Worm (Caenorhabditis elegans): ENCODE results near the gene Y53C12A.3.

Y53C12A.3 gene

DNA sequence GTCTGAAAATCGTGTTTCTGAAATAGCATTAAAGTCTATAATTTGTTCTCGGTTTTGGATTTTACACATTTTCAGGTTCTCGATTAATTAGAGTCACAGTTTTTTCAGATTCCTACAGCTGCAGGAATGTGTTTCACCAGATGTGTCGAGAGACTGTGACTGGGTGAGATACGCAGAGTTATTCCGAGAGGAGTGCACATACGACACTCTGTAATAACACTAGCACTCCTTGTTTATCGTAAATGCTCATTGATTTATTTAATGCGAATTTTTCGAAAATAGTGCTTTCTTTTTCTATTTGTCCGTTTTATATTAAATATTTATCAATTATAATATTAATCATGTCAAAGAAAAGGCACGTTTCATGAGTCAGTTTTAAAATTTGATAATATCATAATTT lies 38.7 kb downstream of the Y53C12A.3 start, which contains the start of gene ZK1320.11:
Gene ZK1320.11, plus strand, starts transcription at position 243 of the 400 bp plus-strand sequence.
- TF ChIP-seq snpc-4 (tag; optimal IDR thresholded peaks at IDR 0.05) (no peak), pha-4 (tag; optimal IDR thresholded peaks at IDR 0.05) (peak; percentile 19), nfya-1 (tag; optimal IDR thresholded peaks at IDR 0.05; ENCODE audit: insufficient read depth) (peak; percentile 34)

DNA sequence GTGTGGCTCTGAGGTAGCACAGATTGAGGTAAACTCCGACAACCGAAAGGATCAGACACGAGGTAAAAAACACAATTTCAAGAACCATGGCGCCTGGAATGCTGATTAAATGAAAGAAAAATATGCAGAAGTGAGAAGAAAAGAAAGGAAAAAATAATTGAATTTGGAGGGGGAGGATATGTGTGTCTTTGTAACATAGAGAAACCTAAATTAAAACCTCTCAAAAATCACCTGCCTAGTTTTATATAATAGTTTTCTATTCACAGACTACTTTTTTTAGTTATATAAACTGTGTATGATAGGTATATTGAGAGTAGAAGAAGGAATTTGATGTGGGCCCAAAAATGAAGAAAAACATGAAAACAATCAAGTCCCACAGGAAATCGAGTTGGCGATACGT lies 40.5 kb downstream of the Y53C12A.3 start, which contains the start of gene ZK1320.5:
Gene ZK1320.5, minus strand, starts transcription at position 101 of the 400 bp plus-strand sequence.
- TF ChIP-seq daf-12 (tag; optimal IDR thresholded peaks at IDR 0.05) (no peak), elt-3 (tag; optimal IDR thresholded peaks at IDR 0.05) (no peak), elt-1 (tag; optimal IDR thresholded peaks at IDR 0.05) (no peak), jun-1 (tag; optimal IDR thresholded peaks at IDR 0.05) (no peak)

DNA sequence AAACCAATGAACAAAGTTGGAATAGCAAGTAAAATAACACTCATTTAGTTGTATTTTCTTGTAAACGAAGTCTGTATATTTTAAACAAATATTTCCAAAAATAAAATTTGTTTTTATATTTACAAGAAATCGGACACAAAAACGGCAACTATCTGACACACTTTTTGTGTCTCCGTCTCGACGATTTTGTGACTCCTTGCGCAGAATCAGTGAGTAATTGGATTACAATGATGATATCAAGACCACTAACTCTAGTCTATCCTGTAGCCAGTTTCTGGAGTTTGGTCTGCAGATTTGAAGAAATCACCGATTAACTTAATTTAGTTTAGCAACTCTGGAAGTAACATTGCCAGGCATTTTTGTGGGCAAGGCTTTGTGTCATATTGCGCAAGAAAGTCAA lies 43.2 kb downstream of the Y53C12A.3 start, which contains the start of gene cyp-13A10:
Gene cyp-13A10, minus strand, starts transcription at position 88 of the 400 bp plus-strand sequence.
- no peak for TF ChIP-seq ztf-4 (tag; optimal IDR thresholded peaks at IDR 0.05)
- TF ChIP-seq nhr-12 (tag; optimal IDR thresholded peaks at IDR 0.05), result no peak
- no peak for TF ChIP-seq fkh-10 (GFP tag; optimal IDR thresholded peaks at IDR 0.05)

DNA sequence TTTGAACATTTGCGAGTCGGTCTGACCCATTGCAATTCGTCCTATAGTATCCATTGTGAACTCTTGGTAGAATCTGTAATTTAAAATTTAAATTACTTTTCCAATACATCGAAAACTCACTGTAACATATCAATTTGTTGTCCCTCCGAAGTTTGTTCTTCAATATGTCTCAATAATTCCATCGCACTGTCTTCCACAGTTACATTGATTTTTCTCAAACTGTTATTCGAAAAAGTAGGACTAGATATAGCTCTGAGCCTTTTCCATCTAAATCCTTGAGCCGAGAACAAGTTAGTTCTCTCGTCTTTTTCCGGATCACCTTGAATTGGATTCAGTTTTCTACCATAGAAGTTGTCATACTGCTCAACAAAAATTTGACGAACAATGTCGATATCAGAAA lies 43.9 kb downstream of the Y53C12A.3 start:
- no peak for TF ChIP-seq ceh-82 (tag; optimal IDR thresholded peaks at IDR 0.05)

DNA sequence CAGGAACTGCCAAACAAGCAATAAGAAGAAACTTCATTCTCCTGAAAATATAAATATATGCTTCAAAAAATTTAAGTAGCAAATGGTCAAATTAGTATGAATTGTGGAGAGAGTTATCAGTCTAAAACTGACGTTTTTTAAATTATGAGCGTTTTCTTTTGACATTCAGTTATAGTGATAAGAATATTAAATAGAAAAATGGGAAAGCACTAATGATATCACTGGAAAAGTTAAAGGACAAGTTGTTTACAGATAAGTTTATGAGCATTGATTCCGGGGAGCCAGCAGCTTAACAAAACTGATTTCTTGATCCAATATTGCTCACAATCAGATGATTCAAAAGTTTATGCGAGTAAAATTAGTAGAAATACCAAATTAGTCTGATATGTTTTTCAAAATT lies 45.7 kb downstream of the Y53C12A.3 start, which contains the start of gene ZK1320.3:
Gene ZK1320.3, minus strand, starts transcription at position 41 of the 400 bp plus-strand sequence.
- TF ChIP-seq egl-5 (tag; optimal IDR thresholded peaks at IDR 0.05), result no peak
- TF ChIP-seq elt-2 (tag; optimal IDR thresholded peaks at IDR 0.05), result peak; percentile 67
- TF ChIP-seq tbx-2 (tag; optimal IDR thresholded peaks at IDR 0.05), result no peak
- no peak for TF ChIP-seq snpc-4 (tag; optimal IDR thresholded peaks at IDR 0.05)
- no peak for TF ChIP-seq ceh-16 (tag; optimal IDR thresholded peaks at IDR 0.05)
- peak; percentile 18 for TF ChIP-seq pqm-1 (tag; optimal IDR thresholded peaks at IDR 0.05)
- no peak for TF ChIP-seq ceh-28 (tag; optimal IDR thresholded peaks at IDR 0.05)

DNA sequence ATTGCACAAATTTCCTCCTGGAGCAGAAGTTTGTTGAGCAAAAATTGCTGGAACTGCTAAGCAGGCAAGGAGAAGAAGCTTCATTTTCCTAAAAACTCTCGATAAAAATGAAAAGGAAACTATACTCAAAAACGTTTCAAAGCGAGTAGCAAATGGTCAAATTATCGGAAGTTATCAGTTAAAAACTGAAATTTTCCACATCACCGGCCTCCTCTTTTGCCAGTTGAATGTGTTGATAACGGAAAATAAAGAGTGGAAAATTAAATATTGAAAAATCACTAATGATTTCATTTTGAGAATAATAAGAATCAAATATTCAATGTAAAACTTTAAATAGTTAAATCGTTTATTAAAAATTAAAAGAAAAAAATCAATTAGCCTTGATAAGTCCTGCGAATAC lies 47.1 kb downstream of the Y53C12A.3 start, which contains the start of gene ZK1320.2:
Gene ZK1320.2, minus strand, starts transcription at position 88 of the 400 bp plus-strand sequence.
- no peak for TF ChIP-seq fkh-2 (tag; optimal IDR thresholded peaks at IDR 0.05)
- TF ChIP-seq egl-27 (tag; optimal IDR thresholded peaks at IDR 0.05), result no peak
- TF ChIP-seq ceh-28 (tag; optimal IDR thresholded peaks at IDR 0.05), result no peak
- TF ChIP-seq ceh-82 (tag; optimal IDR thresholded peaks at IDR 0.05), result no peak
- TF ChIP-seq elt-2 (tag; optimal IDR thresholded peaks at IDR 0.05), result peak; percentile 66
- TF ChIP-seq pqm-1 (tag; optimal IDR thresholded peaks at IDR 0.05), result peak; percentile 42
- TF ChIP-seq nhr-23 (tag; optimal IDR thresholded peaks at IDR 0.05), result no peak

DNA sequence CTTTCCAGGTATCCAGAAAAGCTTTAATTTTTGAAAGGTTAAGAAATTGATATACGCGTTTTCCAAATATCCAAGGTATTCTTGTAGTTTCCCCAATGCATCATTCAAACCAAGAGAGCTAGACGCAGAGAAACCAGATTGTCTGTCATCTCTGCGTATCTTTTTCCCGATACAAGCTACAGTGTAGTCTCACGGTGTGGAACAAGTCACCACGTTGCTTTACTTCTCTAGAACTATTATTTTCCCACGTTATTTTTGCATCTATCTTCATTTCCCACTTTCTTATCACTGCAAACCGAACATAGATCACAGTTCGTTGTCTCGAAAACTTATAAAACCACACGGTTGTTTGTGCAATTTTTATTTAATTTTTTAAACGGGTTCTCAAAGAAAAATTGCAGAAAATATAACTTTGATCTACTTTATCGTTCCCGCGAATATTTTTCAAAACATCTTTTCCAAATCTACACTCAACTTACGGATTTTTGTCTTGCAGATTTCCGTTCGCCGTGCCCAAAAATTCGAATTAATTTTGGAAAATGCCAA lies 49.8 kb downstream of the Y53C12A.3 start, which contains the start of gene gstk-1:
Gene gstk-1, plus strand, starts transcription at position 496 of the 546 bp plus-strand sequence.
- TF ChIP-seq nhr-28 (tag; optimal IDR thresholded peaks at IDR 0.05) (no peak), elt-3 (tag; optimal IDR thresholded peaks at IDR 0.05) (no peak), fkh-2 (tag; optimal IDR thresholded peaks at IDR 0.05) (no peak), ceh-9 (tag; optimal IDR thresholded peaks at IDR 0.05) (no peak), ZK546.5 (tag; optimal IDR thresholded peaks at IDR 0.05) (no peak), ztf-11 (tag; optimal IDR thresholded peaks at IDR 0.05) (no peak), nhr-23 (tag; optimal IDR thresholded peaks at IDR 0.05) (peak; percentile 44), nhr-237 (tag; optimal IDR thresholded peaks at IDR 0.05) (no peak), daf-12 (tag; optimal IDR thresholded peaks at IDR 0.05) (no peak), lsy-12 (tag; optimal IDR thresholded peaks at IDR 0.05) (peak; percentile 11), pqm-1 (tag; optimal IDR thresholded peaks at IDR 0.05) (peak; percentile 74), unc-39 (tag; optimal IDR thresholded peaks at IDR 0.05) (no peak), elt-2 (tag; optimal IDR thresholded peaks at IDR 0.05) (peak; percentile 87), tbx-2 (tag; optimal IDR thresholded peaks at IDR 0.05) (no peak), nhr-76 (tag; optimal IDR thresholded peaks at IDR 0.05) (no peak), nhr-67 (tag; optimal IDR thresholded peaks at IDR 0.05) (no peak), eor-1 (tag; optimal IDR thresholded peaks at IDR 0.05) (no peak), nhr-43 (tag; optimal IDR thresholded peaks at IDR 0.05; ENCODE audit: poor library complexity, severe bottlenecking) (peak; percentile 41), ceh-28 (tag; optimal IDR thresholded peaks at IDR 0.05) (no peak), ceh-82 (tag; optimal IDR thresholded peaks at IDR 0.05) (no peak), pha-4 (tag; optimal IDR thresholded peaks at IDR 0.05) (peak; percentile 47)

Data from whole organism, L3 larva.